Worm (Caenorhabditis elegans) whole organism, mixed stage, embryonic: Measurements from ENCODE around the gene tag-340.

Experiments used
- bed-3 ChIP-seq: fragments of 200-800 bp; sonication (Bioruptor generic); optimal IDR thresholded peaks from 3 replicates; lab custom pipeline; 2018; ENCODE audit warnings: mild to moderate bottlenecking, missing genetic modification characterization, moderate library complexity, missing compliant biosample characterization
- blmp-1 ChIP-seq: fragments of 150-350 bp; optimal IDR thresholded peaks from 2 replicates; lab custom pipeline; 2014; ENCODE audit warnings: missing biosample characterization, missing genetic modification characterization
- ceh-39 ChIP-seq: fragments of 150-350 bp; optimal IDR thresholded peaks from 2 replicates; lab custom pipeline; 2014; ENCODE audit warnings: missing biosample characterization, missing genetic modification characterization
- ceh-43 ChIP-seq: fragments of 200-800 bp; sonication (Bioruptor generic); optimal IDR thresholded peaks from 2 replicates; lab custom pipeline; 2018; ENCODE audit warnings: mild to moderate bottlenecking, missing genetic modification characterization, moderate library complexity, missing compliant biosample characterization
- ceh-83 ChIP-seq: fragments of 200-800 bp; sonication (Bioruptor generic); optimal IDR thresholded peaks from 2 replicates; lab custom pipeline; 2018; ENCODE audit warnings: mild to moderate bottlenecking, missing genetic modification characterization, missing compliant biosample characterization
- ces-1 ChIP-seq: fragments of 150-350 bp; optimal IDR thresholded peaks from 2 replicates; lab custom pipeline; 2014; ENCODE audit warnings: missing biosample characterization, missing genetic modification reagents, missing genetic modification characterization
- cnd-1 ChIP-seq: fragments of 200-800 bp; sonication (Bioruptor generic); optimal IDR thresholded peaks from 2 replicates; lab custom pipeline; 2018; ENCODE audit warnings: mild to moderate bottlenecking, missing genetic modification characterization, missing compliant biosample characterization
- drap-1 ChIP-seq: fragments of 200-800 bp; sonication (Bioruptor generic); optimal IDR thresholded peaks from 3 replicates; lab custom pipeline; 2018; ENCODE audit warnings: mild to moderate bottlenecking, missing genetic modification characterization, missing compliant biosample characterization
- elt-1 ChIP-seq: sonication (generic microtip); optimal IDR thresholded peaks from 2 replicates; lab custom pipeline; 2017; ENCODE audit warnings: missing genetic modification characterization, mild to moderate bottlenecking, missing compliant biosample characterization, antibody characterized with exemption, moderate library complexity, borderline replicate concordance; ENCODE audit not compliant: insufficient read depth
- elt-3 ChIP-seq: fragments of 150-350 bp; optimal IDR thresholded peaks from 2 replicates; lab custom pipeline; 2014; ENCODE audit warnings: missing biosample characterization, missing genetic modification characterization
- flh-1 ChIP-seq: fragments of 200-800 bp; sonication (Bioruptor generic); optimal IDR thresholded peaks from 2 replicates; lab custom pipeline; 2018; ENCODE audit warnings: mild to moderate bottlenecking, missing genetic modification characterization, moderate library complexity, missing compliant biosample characterization
- ham-2 ChIP-seq: fragments of 200-800 bp; sonication (Bioruptor generic); optimal IDR thresholded peaks from 2 replicates; lab custom pipeline; 2018; ENCODE audit warnings: mild to moderate bottlenecking, missing genetic modification characterization, missing compliant biosample characterization
- lin-13 ChIP-seq: fragments of 150-350 bp; optimal IDR thresholded peaks from 2 replicates; lab custom pipeline; 2014; ENCODE audit warnings: missing biosample characterization, missing genetic modification characterization
- lsy-2 ChIP-seq: fragments of 150-350 bp; optimal IDR thresholded peaks from 2 replicates; lab custom pipeline; 2014; ENCODE audit warnings: missing biosample characterization, missing genetic modification characterization
- mep-1 ChIP-seq: fragments of 150-350 bp; optimal IDR thresholded peaks from 2 replicates; lab custom pipeline; 2017; ENCODE audit warnings: missing biosample characterization, missing genetic modification reagents, missing genetic modification characterization, inconsistent platforms
- mls-2 ChIP-seq: sonication (generic microtip); optimal IDR thresholded peaks from 2 replicates; lab custom pipeline; 2016; ENCODE audit warnings: mild to moderate bottlenecking, missing genetic modification characterization, moderate library complexity, missing compliant biosample characterization
- nhr-12 ChIP-seq: fragments of 150-350 bp; optimal IDR thresholded peaks from 2 replicates; lab custom pipeline; 2014; ENCODE audit warnings: missing biosample characterization, missing genetic modification characterization
- nhr-2 ChIP-seq: fragments of 150-350 bp; optimal IDR thresholded peaks from 2 replicates; lab custom pipeline; 2014; ENCODE audit warnings: missing biosample characterization, missing genetic modification characterization
- nhr-237 ChIP-seq: fragments of 150-350 bp; optimal IDR thresholded peaks from 2 replicates; lab custom pipeline; 2014; ENCODE audit warnings: missing biosample characterization, missing genetic modification characterization
- nhr-28 ChIP-seq: fragments of 150-350 bp; optimal IDR thresholded peaks from 2 replicates; lab custom pipeline; 2014; ENCODE audit warnings: missing biosample characterization, missing genetic modification characterization
- pha-4 ChIP-seq: fragments of 150-350 bp; optimal IDR thresholded peaks from 2 replicates; lab custom pipeline; 2018; ENCODE audit warnings: missing biosample characterization, missing genetic modification reagents, missing genetic modification characterization
- sem-2 ChIP-seq: fragments of 200-800 bp; sonication (Bioruptor generic); optimal IDR thresholded peaks from 2 replicates; lab custom pipeline; 2018; ENCODE audit warnings: mild to moderate bottlenecking, missing genetic modification characterization, missing compliant biosample characterization
- sptf-1 ChIP-seq: sonication (generic microtip); optimal IDR thresholded peaks from 2 replicates; lab custom pipeline; 2017; ENCODE audit warnings: mild to moderate bottlenecking, missing genetic modification characterization, moderate library complexity, missing compliant biosample characterization
- tbx-8 ChIP-seq: fragments of 200-800 bp; sonication (Bioruptor generic); optimal IDR thresholded peaks from 2 replicates; lab custom pipeline; 2018; ENCODE audit warnings: mild to moderate bottlenecking, missing genetic modification characterization, moderate library complexity, missing compliant biosample characterization
- unc-120 ChIP-seq: sonication (generic microtip); optimal IDR thresholded peaks from 2 replicates; lab custom pipeline; 2017; ENCODE audit warnings: missing genetic modification characterization, missing compliant biosample characterization; ENCODE audit not compliant: poor library complexity, severe bottlenecking
- unc-39 ChIP-seq: fragments of 150-350 bp; optimal IDR thresholded peaks from 2 replicates; lab custom pipeline; 2014; ENCODE audit warnings: missing biosample characterization, missing genetic modification characterization
- unc-62 ChIP-seq: fragments of 150-350 bp; optimal IDR thresholded peaks from 2 replicates; lab custom pipeline; 2014; ENCODE audit warnings: missing biosample characterization, missing genetic modification reagents, missing genetic modification characterization
- zip-8 ChIP-seq: fragments of 150-350 bp; optimal IDR thresholded peaks from 2 replicates; lab custom pipeline; 2014; ENCODE audit warnings: missing biosample characterization, missing genetic modification characterization
- ztf-11 ChIP-seq: fragments of 150-350 bp; optimal IDR thresholded peaks from 2 replicates; lab custom pipeline; 2014; ENCODE audit warnings: missing biosample characterization, missing genetic modification characterization

tag-340 gene

DNA sequence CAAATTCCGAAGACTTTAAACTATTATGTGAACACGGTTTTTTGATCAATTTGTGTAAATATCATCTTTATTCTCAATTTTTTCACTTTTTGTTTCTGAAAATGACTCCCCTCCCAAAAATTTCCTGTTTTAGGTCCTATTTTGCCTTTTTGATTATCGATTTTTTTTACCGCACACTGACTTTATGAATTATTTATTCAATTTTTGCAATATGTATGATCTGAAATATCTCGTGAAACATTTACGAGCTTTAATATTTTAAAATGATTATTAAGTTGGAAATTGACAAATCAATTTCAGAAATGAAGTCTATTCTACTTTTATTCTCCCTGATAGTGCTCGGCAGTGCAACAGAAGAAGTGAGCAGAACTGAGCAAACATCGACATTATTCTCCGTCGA lies 20.9 kb upstream of the tag-340 start, which contains the start of gene C35D10.1:
Gene C35D10.1, plus strand, starts transcription at position 301 of the 400 bp plus-strand sequence.
- TF ChIP-seq sptf-1 (tag; lab: Kevin White, UChicago), result no peak
- TF ChIP-seq unc-62, result no peak
- no peak for TF ChIP-seq nhr-237 (tag; lab: Kevin White, UChicago)
- no peak for TF ChIP-seq lin-13 (tag; lab: Kevin White, UChicago)
- TF ChIP-seq nhr-12 (tag; lab: Kevin White, UChicago), result no peak
- no peak for TF ChIP-seq flh-1 (GFP tag; lab: Kevin White, UChicago)
- TF ChIP-seq unc-39 (tag; lab: Kevin White, UChicago), result no peak

ce11 chrIII:4881955-4882354 lies 18.4 kb upstream of the tag-340 start:
- TF ChIP-seq nhr-2 (tag; lab: Kevin White, UChicago) (no peak), lin-13 (tag; lab: Kevin White, UChicago) (no peak), cnd-1 (tag; lab: Kevin White, UChicago) (no peak)

DNA sequence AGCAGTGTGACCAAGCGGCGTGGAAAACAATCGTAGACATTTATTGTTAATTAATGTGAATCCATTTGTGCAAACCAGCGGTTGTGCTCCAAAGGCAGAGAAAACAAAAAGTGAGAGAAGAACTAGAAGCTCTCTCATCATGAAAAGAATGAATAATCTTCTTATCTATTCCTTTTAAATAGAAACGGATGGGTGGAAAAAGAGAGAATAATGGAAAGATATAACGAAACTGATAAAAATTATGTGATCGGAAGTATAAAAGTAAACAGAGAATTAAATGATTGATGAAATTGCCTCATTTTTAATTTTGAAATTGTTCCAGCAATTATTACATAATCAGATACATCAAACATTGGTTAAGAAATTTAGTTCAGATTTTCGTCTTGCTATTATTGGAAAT lies 16.9 kb upstream of the tag-340 start, which contains the start of gene clec-5:
Gene clec-5, minus strand, starts transcription at position 178 of the 400 bp plus-strand sequence.
- TF ChIP-seq drap-1 (GFP tag; lab: Kevin White, UChicago), result no peak
- no peak for TF ChIP-seq lin-13 (tag; lab: Kevin White, UChicago)
- no peak for TF ChIP-seq ztf-11 (tag; lab: Kevin White, UChicago)
- no peak for TF ChIP-seq zip-8 (tag; lab: Kevin White, UChicago)
- TF ChIP-seq pha-4, result no peak
- no peak for TF ChIP-seq unc-120
- no peak for TF ChIP-seq unc-39 (tag; lab: Kevin White, UChicago)
- TF ChIP-seq elt-3 (tag; lab: Kevin White, UChicago), result no peak
- TF ChIP-seq elt-1 (tag; lab: Kevin White, UChicago), result no peak
- no peak for TF ChIP-seq cnd-1 (tag; lab: Kevin White, UChicago)
- no peak for TF ChIP-seq tbx-8 (GFP tag; lab: Kevin White, UChicago)
- TF ChIP-seq mep-1, result no peak
- TF ChIP-seq ceh-39 (tag; lab: Kevin White, UChicago), result no peak
- TF ChIP-seq ceh-83, result no peak
- no peak for TF ChIP-seq lsy-2 (tag; lab: Kevin White, UChicago)

DNA sequence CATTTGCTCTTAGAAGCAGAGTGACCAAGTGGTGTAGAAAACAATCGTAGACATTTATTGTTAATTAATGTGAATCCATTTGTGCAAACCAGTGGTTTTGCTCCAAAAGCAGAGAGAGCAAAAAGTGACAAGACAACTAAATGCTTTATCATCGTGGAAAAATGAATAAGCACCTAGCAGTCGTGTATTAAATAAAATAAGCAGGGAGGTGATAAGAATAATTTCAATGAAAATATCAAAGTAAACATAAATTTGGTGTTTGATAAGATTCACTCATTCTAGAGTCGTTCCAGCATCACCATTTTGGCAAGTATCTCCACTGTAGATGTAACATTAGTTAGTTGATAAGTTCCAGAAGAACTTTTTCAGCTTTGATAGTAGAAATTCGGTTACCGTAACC lies 13.0 kb upstream of the tag-340 start, which contains the start of gene clec-6:
Gene clec-6, minus strand, starts transcription at position 154 of the 400 bp plus-strand sequence.
- TF ChIP-seq mls-2 (tag; lab: Kevin White, UChicago), result no peak
- TF ChIP-seq sptf-1 (tag; lab: Kevin White, UChicago), result no peak
- TF ChIP-seq elt-3 (tag; lab: Kevin White, UChicago), result no peak
- TF ChIP-seq ces-1 (GFP tag; lab: Kevin White, UChicago), result no peak
- no peak for TF ChIP-seq mep-1
- no peak for TF ChIP-seq lin-13 (tag; lab: Kevin White, UChicago)

ce11 chrIII:4890997-4891396 lies 9.3 kb upstream of the tag-340 start, which contains the start of gene F26F4.5:
F26F4.5 (minus strand) TSS chrIII:4891252.
- no peak for TF ChIP-seq nhr-2 (tag; lab: Kevin White, UChicago)
- TF ChIP-seq nhr-237 (tag; lab: Kevin White, UChicago), result no peak
- no peak for TF ChIP-seq blmp-1 (tag; lab: Kevin White, UChicago)
- TF ChIP-seq mep-1, result no peak
- no peak for TF ChIP-seq bed-3 (GFP tag; lab: Kevin White, UChicago)
- no peak for TF ChIP-seq nhr-28 (tag; lab: Kevin White, UChicago)
- TF ChIP-seq ces-1 (GFP tag; lab: Kevin White, UChicago), result no peak
- TF ChIP-seq unc-62, result no peak
- TF ChIP-seq ham-2 (GFP tag; lab: Kevin White, UChicago), result no peak
- no peak for TF ChIP-seq ztf-11 (tag; lab: Kevin White, UChicago)
- no peak for TF ChIP-seq elt-1 (tag; lab: Kevin White, UChicago)
- no peak for TF ChIP-seq sem-2 (GFP tag; lab: Kevin White, UChicago)
- no peak for TF ChIP-seq ceh-43 (GFP tag; lab: Kevin White, UChicago)
- no peak for TF ChIP-seq drap-1 (GFP tag; lab: Kevin White, UChicago)
- TF ChIP-seq tbx-8 (GFP tag; lab: Kevin White, UChicago), result no peak
- no peak for TF ChIP-seq nhr-12 (tag; lab: Kevin White, UChicago)
- TF ChIP-seq ceh-83, result no peak
